Fruit fly (Drosophila melanogaster): ENCODE measurements around the gene CG17732.

DNA sequence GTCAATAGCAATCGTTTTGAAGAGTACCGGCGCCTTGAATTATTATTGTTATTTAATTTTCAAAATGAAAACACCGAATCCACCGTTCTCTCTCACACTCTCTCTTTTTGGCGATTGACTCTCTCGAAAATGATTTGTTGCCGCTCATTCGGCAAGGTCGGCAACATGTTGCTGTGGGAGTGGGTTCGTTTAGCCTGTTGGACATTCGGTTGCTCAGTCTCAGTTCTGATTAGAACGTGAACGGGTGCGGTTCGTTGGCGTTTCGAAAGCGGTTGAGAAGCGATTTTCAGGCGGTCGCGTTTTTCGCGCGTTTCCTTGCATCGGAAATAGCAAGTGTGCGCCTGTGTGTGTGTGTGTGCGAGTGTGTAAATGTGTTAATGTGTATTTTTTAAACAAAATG, 42.5 kb upstream of the CG17732 start, which contains the start of gene Ac76E:
- TF ChIP-seq Dll (optimal IDR thresholded peaks at IDR 0.05) (no peak), usp (GFP tag; optimal IDR thresholded peaks at IDR 0.05) (no peak), EcR (GFP tag; optimal IDR thresholded peaks at IDR 0.05) (no peak)

All from whole organism.